Fruit fly (Drosophila melanogaster) whole organism, embryonic: Measurements from ENCODE around the gene Zdhhc8.
A peak's percentile ranks its signal among the peaks of the same experiment; 100 is the strongest.

ENCODE experiments used
- Atf3 ChIP-seq: fragments of 200-800 bp; sonication (Bioruptor generic); optimal IDR thresholded peaks from 3 replicates; lab custom pipeline; 2016; ENCODE audit warnings: missing biosample characterization, missing genetic modification characterization
- CG1024 ChIP-seq: fragments of 200-800 bp; sonication (Bioruptor generic); IDR thresholded peaks from 2 replicates; pipeline ENCODE4 v1.3.6; 2022; ENCODE audit warnings: missing biosample characterization, missing genetic modification characterization
- CG10543 ChIP-seq: fragments of 200-800 bp; sonication (Bioruptor generic); optimal IDR thresholded peaks from 3 replicates; lab custom pipeline; 2017; ENCODE audit warnings: missing biosample characterization, mild to moderate bottlenecking, missing genetic modification characterization, moderate library complexity
- CG10959 ChIP-seq: fragments of 200-800 bp; sonication (Bioruptor generic); IDR thresholded peaks from 2 replicates; pipeline ENCODE4 v1.3.6; 2022; ENCODE audit warnings: missing biosample characterization, missing genetic modification characterization
- CG11085 ChIP-seq: fragments of 200-800 bp; sonication (Bioruptor generic); IDR thresholded peaks from 2 replicates; pipeline ENCODE4 v1.3.6; 2022; ENCODE audit warnings: missing biosample characterization, missing genetic modification characterization
- CG12104 ChIP-seq: fragments of 200-800 bp; sonication (Bioruptor generic); optimal IDR thresholded peaks from 3 replicates; lab custom pipeline; 2016; ENCODE audit warnings: missing biosample characterization, missing genetic modification characterization
- CG1602 ChIP-seq: fragments of 200-800 bp; sonication (Bioruptor generic); optimal IDR thresholded peaks from 3 replicates; lab custom pipeline; 2016; ENCODE audit warnings: missing biosample characterization, missing genetic modification characterization
- CG1647 ChIP-seq: fragments of 200-800 bp; sonication (Bioruptor generic); optimal IDR thresholded peaks from 3 replicates; lab custom pipeline; 2016; ENCODE audit warnings: missing biosample characterization, missing genetic modification characterization
- CG1832 ChIP-seq: fragments of 200-800 bp; sonication (Bioruptor generic); optimal IDR thresholded peaks from 2 replicates; lab custom pipeline; 2017; ENCODE audit warnings: missing biosample characterization, mild to moderate bottlenecking, missing genetic modification characterization, inconsistent platforms
- CG2129 ChIP-seq: fragments of 200-800 bp; sonication (Bioruptor generic); IDR thresholded peaks from 2 replicates; pipeline ENCODE4 v1.3.6; 2022; ENCODE audit warnings: missing biosample characterization, missing genetic modification characterization; ENCODE audit not compliant: partially characterized antibody
- CG2199 ChIP-seq: fragments of 200-800 bp; sonication (Bioruptor generic); IDR thresholded peaks from 3 replicates; pipeline ENCODE4 v1.3.6; 2022; ENCODE audit warnings: missing biosample characterization, missing genetic modification characterization
- CG2712 ChIP-seq: fragments of 200-800 bp; optimal IDR thresholded peaks from 3 replicates; lab custom pipeline; 2019; ENCODE audit warnings: missing biosample characterization, mild to moderate bottlenecking, missing genetic modification characterization, moderate library complexity
- CG3407 ChIP-seq: fragments of 200-800 bp; sonication (Bioruptor generic); optimal IDR thresholded peaks from 2 replicates; lab custom pipeline; 2018; ENCODE audit warnings: missing biosample characterization, mild to moderate bottlenecking, missing genetic modification characterization
- CG34376 ChIP-seq: fragments of 200-800 bp; sonication (Bioruptor generic); optimal IDR thresholded peaks from 2 replicates; lab custom pipeline; 2018; ENCODE audit warnings: missing biosample characterization, mild to moderate bottlenecking, missing genetic modification characterization
- CG3838 ChIP-seq: fragments of 200-800 bp; sonication (Bioruptor generic); optimal IDR thresholded peaks from 3 replicates; lab custom pipeline; 2016; ENCODE audit warnings: missing biosample characterization, missing genetic modification characterization
- CG3847 ChIP-seq: fragments of 200-800 bp; sonication (Bioruptor generic); IDR thresholded peaks from 2 replicates; pipeline ENCODE4 v1.3.6; 2022; ENCODE audit warnings: missing biosample characterization, missing genetic modification characterization
- CG4282 ChIP-seq: fragments of 200-800 bp; sonication (Bioruptor generic); optimal IDR thresholded peaks from 2 replicates; lab custom pipeline; 2016; ENCODE audit warnings: missing biosample characterization, missing genetic modification characterization
- CG4404 ChIP-seq: fragments of 200-800 bp; sonication (Bioruptor generic); IDR thresholded peaks from 2 replicates; pipeline ENCODE4 v1.3.6; 2022; ENCODE audit warnings: missing biosample characterization, missing genetic modification characterization
- CG4707 ChIP-seq: fragments of 200-800 bp; sonication (Bioruptor generic); optimal IDR thresholded peaks from 2 replicates; lab custom pipeline; 2018; ENCODE audit warnings: missing biosample characterization, mild to moderate bottlenecking, missing genetic modification characterization, moderate library complexity
- CG6654 ChIP-seq: fragments of 200-800 bp; sonication (Bioruptor generic); optimal IDR thresholded peaks from 2 replicates; lab custom pipeline; 2017; ENCODE audit warnings: missing biosample characterization, mild to moderate bottlenecking, missing genetic modification characterization
- CG8089 ChIP-seq: fragments of 200-800 bp; sonication (Bioruptor generic); optimal IDR thresholded peaks from 3 replicates; lab custom pipeline; 2016; ENCODE audit warnings: missing biosample characterization, missing genetic modification characterization
- CG8359 ChIP-seq: fragments of 200-800 bp; sonication (Bioruptor generic); optimal IDR thresholded peaks from 2 replicates; lab custom pipeline; 2017; ENCODE audit warnings: missing biosample characterization, mild to moderate bottlenecking, missing genetic modification characterization, borderline replicate concordance
- CG9727 ChIP-seq: fragments of 200-800 bp; sonication (Bioruptor generic); optimal IDR thresholded peaks from 3 replicates; lab custom pipeline; 2017; ENCODE audit warnings: missing biosample characterization, mild to moderate bottlenecking, missing genetic modification characterization
- Ets97D ChIP-seq: fragments of 200-800 bp; sonication (Bioruptor generic); optimal IDR thresholded peaks from 3 replicates; lab custom pipeline; 2016; ENCODE audit warnings: missing biosample characterization, missing genetic modification characterization
- HLH3B ChIP-seq: fragments of 200-800 bp; sonication (Bioruptor generic); IDR thresholded peaks from 2 replicates; pipeline ENCODE4 v1.3.6; 2022; ENCODE audit warnings: missing biosample characterization, missing genetic modification characterization
- Hey ChIP-seq: fragments of 200-800 bp; sonication (Bioruptor generic); optimal IDR thresholded peaks from 3 replicates; lab custom pipeline; 2018; ENCODE audit warnings: missing biosample characterization, mild to moderate bottlenecking, missing genetic modification characterization
- Jarid2 ChIP-seq: fragments of 200-800 bp; sonication (Bioruptor generic); optimal IDR thresholded peaks from 3 replicates; lab custom pipeline; 2017; ENCODE audit warnings: mild to moderate bottlenecking, missing biosample characterization, missing genetic modification reagents, missing genetic modification characterization
- Kr ChIP-seq: fragments of 200-800 bp; sonication (Bioruptor generic); optimal IDR thresholded peaks from 2 replicates; lab custom pipeline; 2017; ENCODE audit warnings: missing biosample characterization, mild to moderate bottlenecking, missing genetic modification characterization
- Lim3 ChIP-seq: fragments of 200-800 bp; sonication (Bioruptor generic); IDR thresholded peaks from 2 replicates; pipeline ENCODE4 v1.3.6; 2022; ENCODE audit warnings: missing biosample characterization, missing genetic modification characterization
- Side ChIP-seq: fragments of 200-800 bp; sonication (Bioruptor generic); optimal IDR thresholded peaks from 2 replicates; lab custom pipeline; 2016; ENCODE audit warnings: missing biosample characterization, missing genetic modification characterization
- Sry-β ChIP-seq: fragments of 200-800 bp; sonication (Bioruptor generic); optimal IDR thresholded peaks from 2 replicates; lab custom pipeline; 2018; ENCODE audit warnings: missing biosample characterization, mild to moderate bottlenecking, missing genetic modification characterization, moderate library complexity
- Ssrp ChIP-seq: fragments of 200-800 bp; sonication (Bioruptor generic); optimal IDR thresholded peaks from 2 replicates; lab custom pipeline; 2018; ENCODE audit warnings: missing biosample characterization, mild to moderate bottlenecking, missing genetic modification characterization, moderate library complexity
- abd-A ChIP-seq: fragments of 200-800 bp; sonication (Bioruptor generic); optimal IDR thresholded peaks from 3 replicates; lab custom pipeline; 2019; ENCODE audit warnings: missing biosample characterization, mild to moderate bottlenecking, missing genetic modification characterization, moderate library complexity
- amos ChIP-seq: fragments of 200-800 bp; sonication (Bioruptor generic); IDR thresholded peaks from 2 replicates; pipeline ENCODE4 v1.3.6; 2022; ENCODE audit warnings: missing biosample characterization, missing genetic modification characterization; ENCODE audit not compliant: partially characterized antibody
- chm ChIP-seq: fragments of 200-800 bp; sonication (Bioruptor generic); IDR thresholded peaks from 2 replicates; pipeline ENCODE4 v1.3.6; 2022; ENCODE audit warnings: missing biosample characterization, missing genetic modification characterization
- da ChIP-seq: fragments of 200-800 bp; sonication (Bioruptor generic); optimal IDR thresholded peaks from 2 replicates; lab custom pipeline; 2016; ENCODE audit warnings: missing biosample characterization, missing genetic modification characterization
- eyg ChIP-seq: fragments of 200-800 bp; sonication (Bioruptor generic); optimal IDR thresholded peaks from 3 replicates; lab custom pipeline; 2016; ENCODE audit warnings: missing biosample characterization, missing genetic modification characterization
- gce ChIP-seq: fragments of 200-800 bp; sonication (Bioruptor generic); IDR thresholded peaks from 3 replicates; pipeline ENCODE4 v1.3.6; 2022; ENCODE audit warnings: missing biosample characterization, missing genetic modification characterization
- h ChIP-seq: fragments of >200 bp; optimal IDR thresholded peaks from 2 replicates; lab custom pipeline; 2017
- jumu ChIP-seq: fragments of 200-800 bp; sonication (Bioruptor generic); optimal IDR thresholded peaks from 3 replicates; lab custom pipeline; 2016; ENCODE audit warnings: missing biosample characterization, missing genetic modification characterization
- kah ChIP-seq: fragments of 200-800 bp; sonication (Bioruptor generic); optimal IDR thresholded peaks from 2 replicates; lab custom pipeline; 2018; ENCODE audit warnings: missing biosample characterization, mild to moderate bottlenecking, missing genetic modification characterization
- klu ChIP-seq: fragments of 200-800 bp; sonication (Bioruptor generic); IDR thresholded peaks from 2 replicates; pipeline ENCODE4 v1.3.6; 2022; ENCODE audit warnings: missing biosample characterization, missing genetic modification characterization
- mam ChIP-seq: fragments of 200-800 bp; sonication (Bioruptor generic); optimal IDR thresholded peaks from 3 replicates; lab custom pipeline; 2016; ENCODE audit warnings: missing biosample characterization, missing genetic modification characterization
- mirr ChIP-seq: fragments of 200-800 bp; sonication (Bioruptor generic); optimal IDR thresholded peaks from 3 replicates; lab custom pipeline; 2018; ENCODE audit warnings: missing biosample characterization, mild to moderate bottlenecking, missing genetic modification characterization
- pzg ChIP-seq: fragments of 200-800 bp; sonication (Bioruptor generic); optimal IDR thresholded peaks from 3 replicates; lab custom pipeline; 2018; ENCODE audit warnings: missing biosample characterization, mild to moderate bottlenecking, missing genetic modification characterization, moderate library complexity
- shn ChIP-seq: fragments of 200-800 bp; sonication (Bioruptor generic); optimal IDR thresholded peaks from 3 replicates; lab custom pipeline; 2016; ENCODE audit warnings: missing biosample characterization, missing genetic modification characterization
- tio ChIP-seq: fragments of 200-800 bp; sonication (Bioruptor generic); optimal IDR thresholded peaks from 2 replicates; lab custom pipeline; 2017; ENCODE audit warnings: missing biosample characterization, missing genetic modification characterization, inconsistent platforms
- tup ChIP-seq: fragments of 200-800 bp; sonication (Bioruptor generic); optimal IDR thresholded peaks from 2 replicates; lab custom pipeline; 2016; ENCODE audit warnings: missing biosample characterization, mild to moderate bottlenecking, missing genetic modification characterization, moderate library complexity
- twi ChIP-seq: fragments of 200-800 bp; optimal IDR thresholded peaks from 2 replicates; lab custom pipeline; 2019; ENCODE audit warnings: missing biosample characterization, mild to moderate bottlenecking, missing genetic modification characterization, moderate library complexity

Gene Zdhhc8

DNA sequence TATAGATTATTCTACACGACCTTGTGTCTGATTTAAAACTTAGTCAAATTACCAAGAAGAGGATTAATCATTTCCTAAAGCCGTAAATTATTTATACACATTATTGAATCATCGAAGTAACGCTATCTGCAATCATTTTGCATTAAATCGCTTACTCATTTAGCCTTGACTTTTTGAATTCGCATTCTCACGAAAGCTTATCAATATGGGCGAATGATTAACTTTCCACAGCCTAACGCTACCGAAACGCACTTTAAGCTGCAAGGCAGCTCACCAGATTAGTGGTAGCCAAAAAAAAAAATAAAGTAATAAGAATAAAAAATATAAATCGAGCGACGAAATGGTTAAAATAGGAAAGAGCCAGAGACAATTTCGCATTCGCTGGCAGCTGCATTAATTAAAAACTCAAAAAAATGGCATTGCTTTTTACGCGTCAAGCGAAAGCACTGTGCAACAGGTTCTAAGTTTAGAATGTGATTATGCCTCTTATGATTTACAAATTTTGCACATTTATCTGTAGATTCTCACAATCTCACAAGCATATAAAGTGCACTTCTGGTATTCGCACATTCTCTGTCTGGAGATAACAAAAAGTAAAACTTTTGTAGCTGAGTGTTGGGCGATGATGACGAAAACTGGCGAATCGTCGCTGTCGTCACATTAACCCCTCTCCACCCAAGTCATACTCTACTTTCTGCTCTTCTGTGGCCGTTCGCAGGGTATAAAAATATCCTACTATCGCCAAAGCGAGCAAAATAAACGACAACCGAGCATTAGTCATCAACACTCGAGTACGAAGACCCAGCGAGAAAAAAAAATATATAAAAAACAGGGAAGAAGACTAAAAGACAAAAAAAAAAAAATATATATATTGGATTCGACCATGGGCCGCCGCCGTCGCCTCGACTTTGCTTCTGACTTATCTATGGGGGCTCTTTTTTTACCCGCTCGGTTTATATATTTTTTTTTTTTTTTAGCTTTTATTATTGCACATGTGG, 12.2 kb downstream of the Zdhhc8 start (continued):
- TF ChIP-seq da (GFP tag; lab: Kevin White, UChicago) (peak; percentile 23), Kr (GFP tag; lab: Kevin White, UChicago) (no peak), Sry-β (no peak), eyg (peak; percentile 42), mirr (GFP tag; lab: Kevin White, UChicago) (peak; percentile 21), CG2712 (tag; lab: Kevin White, UChicago) (peak; percentile 42), Ssrp (peak; percentile 19), CG4404 (no peak; the same call in 1 of the 2 replicates), twi (tag; lab: Kevin White, UChicago) (no peak), tup (GFP tag; lab: Kevin White, UChicago) (peak; percentile 2), shn (GFP tag; lab: Kevin White, UChicago) (peak; percentile 1), CG11085 (GFP tag; lab: Robert Waterston, UW) (peak; percentile 70; the same call in 1 of the 2 replicates), Side (GFP tag; lab: Kevin White, UChicago) (peak; percentile 57), CG2129 (no peak), CG3847 (peak; percentile 63; the same call in 1 of the 2 replicates), CG8089 (GFP tag; lab: Kevin White, UChicago) (peak; percentile 15), CG1602 (GFP tag; lab: Kevin White, UChicago) (peak; percentile 14), pzg (GFP tag; lab: Kevin White, UChicago) (no peak), CG4707 (GFP tag; lab: Kevin White, UChicago) (no peak), HLH3B (peak; percentile 62), Ets97D (GFP tag; lab: Kevin White, UChicago) (no peak), CG10543 (GFP tag; lab: Kevin White, UChicago) (no peak), kah (GFP tag; lab: Kevin White, UChicago) (no peak), CG9727 (GFP tag; lab: Kevin White, UChicago) (peak; percentile 31), CG1647 (GFP tag; lab: Kevin White, UChicago) (peak; percentile 34), CG1024 (peak; percentile 49; the same call in 1 of the 2 replicates), Atf3 (GFP tag; lab: Kevin White, UChicago) (peak; percentile 11), h (lab: Kevin White, UChicago) (no peak), mam (peak; percentile 80), gce (GFP tag; lab: Robert Waterston, UW) (0 out of 3 replicates have a peak, but pooled peaks have one; percentile 16), Lim3 (GFP tag; lab: Robert Waterston, UW) (no peak), CG3407 (GFP tag; lab: Kevin White, UChicago) (no peak), amos (GFP tag; lab: Robert Waterston, UW) (no peak), abd-A (no peak), CG8359 (no peak), Jarid2 (peak; percentile 36), CG3838 (no peak), CG34376 (GFP tag; lab: Kevin White, UChicago) (no peak), chm (GFP tag; lab: Robert Waterston, UW) (peak; percentile 61; the same call in 1 of the 2 replicates), tio (GFP tag; lab: Kevin White, UChicago) (peak; percentile 57), CG6654 (GFP tag; lab: Kevin White, UChicago) (peak; percentile 39), jumu (GFP tag; lab: Kevin White, UChicago) (peak; percentile 12), klu (peak; percentile 39; the same call in 1 of the 2 replicates), Hey (tag; lab: Kevin White, UChicago) (no peak), CG12104 (GFP tag; lab: Kevin White, UChicago) (no peak), CG1832 (GFP tag; lab: Kevin White, UChicago) (no peak), CG4282 (GFP tag; lab: Kevin White, UChicago) (peak; percentile 1), CG10959 (GFP tag; lab: Robert Waterston, UW) (0 out of 2 replicates have a peak, but pooled peaks have one; percentile 45), CG2199 (GFP tag; lab: Robert Waterston, UW) (no peak)
